Worm (Caenorhabditis elegans) whole organism, early embryonic: ENCODE data around the gene F11A5.9.

Source experiments
- B0310.2 ChIP-seq: sonication (generic microtip); optimal IDR thresholded peaks from 2 replicates; lab custom pipeline; 2016; ENCODE audit warnings: mild to moderate bottlenecking, missing genetic modification characterization, missing compliant biosample characterization
- ama-1 ChIP-seq: fragments of 150-350 bp; optimal IDR thresholded peaks from 2 replicates; lab custom pipeline; 2014
- ceh-36 ChIP-seq: sonication (generic microtip); optimal IDR thresholded peaks from 2 replicates; lab custom pipeline; 2016; ENCODE audit warnings: missing genetic modification characterization, inconsistent platforms, missing compliant biosample characterization
- ets-7 ChIP-seq: sonication (generic microtip); optimal IDR thresholded peaks from 2 replicates; lab custom pipeline; 2016; ENCODE audit warnings: missing genotype, missing genetic modification characterization, missing compliant biosample characterization
- flt-1 ChIP-seq: fragments of 200-800 bp; sonication (Bioruptor generic); IDR thresholded peaks from 2 replicates; pipeline ENCODE4 v1.3.6; 2022; ENCODE audit warnings: missing genetic modification characterization, missing compliant biosample characterization
- hmbx-1 ChIP-seq: sonication (generic microtip); optimal IDR thresholded peaks from 2 replicates; lab custom pipeline; 2016; ENCODE audit warnings: mild to moderate bottlenecking, missing genetic modification characterization, missing compliant biosample characterization
- hmg-4 ChIP-seq: fragments of 200-800 bp; sonication (Bioruptor generic); optimal IDR thresholded peaks from 2 replicates; lab custom pipeline; 2018; ENCODE audit warnings: mild to moderate bottlenecking, missing genetic modification characterization, missing compliant biosample characterization
- hnd-1 ChIP-seq: sonication (generic microtip); optimal IDR thresholded peaks from 2 replicates; lab custom pipeline; 2016; ENCODE audit warnings: missing genetic modification characterization, missing compliant biosample characterization
- pes-1 ChIP-seq: fragments of 200-800 bp; sonication (Bioruptor generic); IDR thresholded peaks from 2 replicates; pipeline ENCODE4 v1.3.6; 2022; ENCODE audit warnings: missing genetic modification reagents, missing genetic modification characterization, missing compliant biosample characterization
- scrt-1 ChIP-seq: fragments of 200-800 bp; sonication (Bioruptor generic); IDR thresholded peaks from 2 replicates; pipeline ENCODE4 v1.3.6; 2022; ENCODE audit warnings: missing genetic modification characterization, missing compliant biosample characterization
- sea-1 ChIP-seq: fragments of 200-800 bp; sonication (Bioruptor generic); conservative IDR thresholded peaks from 2 replicates; pipeline ENCODE4 v1.3.6; 2022; ENCODE audit warnings: missing genetic modification characterization, missing compliant biosample characterization
- tbx-11 ChIP-seq: fragments of 200-800 bp; sonication (Bioruptor generic); IDR thresholded peaks from 2 replicates; pipeline ENCODE4 v1.3.6; 2022; ENCODE audit warnings: missing genetic modification characterization, missing compliant biosample characterization
- tra-4 ChIP-seq: sonication (generic microtip); optimal IDR thresholded peaks from 2 replicates; lab custom pipeline; 2017; ENCODE audit warnings: missing genetic modification characterization, missing compliant biosample characterization

- no peak for TF ChIP-seq ama-1 (lab: Kevin White, UChicago)
- TF ChIP-seq B0310.2 (tag; lab: Kevin White, UChicago): no peak
- TF ChIP-seq sea-1 (GFP tag; lab: Robert Waterston, UW): no peak
- TF ChIP-seq ceh-36: no peak
- TF ChIP-seq tra-4 (tag; lab: Kevin White, UChicago): no peak
- no peak for TF ChIP-seq hmg-4 (GFP tag; lab: Kevin White, UChicago)
- no peak for TF ChIP-seq scrt-1 (GFP tag; lab: Robert Waterston, UW)
- no peak for TF ChIP-seq ets-7 (tag; lab: Kevin White, UChicago)
- no peak for TF ChIP-seq tbx-11 (GFP tag; lab: Robert Waterston, UW)
- no peak for TF ChIP-seq hmbx-1 (tag; lab: Kevin White, UChicago)
- no peak for TF ChIP-seq pes-1
- no peak for TF ChIP-seq flt-1 (GFP tag; lab: Robert Waterston, UW)
- TF ChIP-seq hnd-1 (tag; lab: Kevin White, UChicago): no peak
These were observed 9.8 kb upstream of the F11A5.9 start, which contains the start of gene irld-26 for ce11 chrV:16204888-16205287.
